Fruit fly (Drosophila melanogaster): ENCODE measurements around the gene jvl.
A peak's percentile ranks its signal among the peaks of the same experiment; 100 is the strongest.

Gene jvl

dm6 chr3R:14737894-14738860 is 3.2 kb upstream of the jvl start (continued):
- TF ChIP-seq CG6272 (GFP tag; IDR thresholded peaks at IDR 0.05) (peak; percentile 90), CG17361 (GFP tag; IDR thresholded peaks at IDR 0.05) (peak; percentile 93), sc (optimal IDR thresholded peaks at IDR 0.05) (no peak), sc (GFP tag; optimal IDR thresholded peaks at IDR 0.05) (peak; percentile 89), CG2129 (GFP tag; IDR thresholded peaks at IDR 0.05; ENCODE audit: partially characterized antibody) (no peak), salm (tag; optimal IDR thresholded peaks at IDR 0.05) (peak; percentile 89), CG3995 (GFP tag; optimal IDR thresholded peaks at IDR 0.05) (peak; percentile 46), az2 (GFP tag; optimal IDR thresholded peaks at IDR 0.05) (peak; percentile 95), Opbp (GFP tag; IDR thresholded peaks at IDR 0.05; ENCODE audit: partially characterized antibody) (no peak), stc (GFP tag; IDR thresholded peaks at IDR 0.05) (peak; percentile 90), fu2 (GFP tag; optimal IDR thresholded peaks at IDR 0.05) (peak; percentile 80), Camta (GFP tag; optimal IDR thresholded peaks at IDR 0.05) (peak; percentile 94), Hr39 (optimal IDR thresholded peaks at IDR 0.05) (no peak), Myb (GFP tag; optimal IDR thresholded peaks at IDR 0.05) (peak; percentile 69), BtbVII (GFP tag; optimal IDR thresholded peaks at IDR 0.05) (peak; percentile 89), Fer2 (tag; optimal IDR thresholded peaks at IDR 0.05) (peak; percentile 74), kni (GFP tag; optimal IDR thresholded peaks at IDR 0.05) (peak; percentile 21), lab (GFP tag; optimal IDR thresholded peaks at IDR 0.05) (peak; percentile 95), CG9437 (GFP tag; optimal IDR thresholded peaks at IDR 0.05) (peak; percentile 83), esg (GFP tag; conservative IDR thresholded peaks at IDR 0.05) (peak; percentile 95), GATAe (GFP tag; conservative IDR thresholded peaks at IDR 0.05) (peak; percentile 76), Rfx (GFP tag; IDR thresholded peaks at IDR 0.05) (peak; percentile 97), Bgb (GFP tag; IDR thresholded peaks at IDR 0.05; ENCODE audit: partially characterized antibody) (peak; percentile 42; the same call in 1 of the 2 replicates), al (GFP tag; IDR thresholded peaks at IDR 0.05) (peak; percentile 92), gce (GFP tag; IDR thresholded peaks at IDR 0.05) (peak; percentile 91), ssp (GFP tag; IDR thresholded peaks at IDR 0.05) (peak; percentile 88), gfzf (GFP tag; optimal IDR thresholded peaks at IDR 0.05) (no peak), kay (GFP tag; optimal IDR thresholded peaks at IDR 0.05) (peak; percentile 94), scrt (GFP tag; optimal IDR thresholded peaks at IDR 0.05) (peak; percentile 87), Adf1 (GFP tag; IDR thresholded peaks at IDR 0.05) (peak; percentile 59), slp2 (GFP tag; optimal IDR thresholded peaks at IDR 0.05) (peak; percentile 92), CG15514 (GFP tag; optimal IDR thresholded peaks at IDR 0.05) (peak; percentile 89), CG12104 (GFP tag; optimal IDR thresholded peaks at IDR 0.05) (peak; percentile 90), ken (GFP tag; IDR thresholded peaks at IDR 0.05) (peak; percentile 95), lilli (GFP tag; optimal IDR thresholded peaks at IDR 0.05) (peak; percentile 95), CG6765 (GFP tag; optimal IDR thresholded peaks at IDR 0.05) (peak; percentile 69), CTCF (GFP tag; optimal IDR thresholded peaks at IDR 0.05) (peak; percentile 58), CG9797 (GFP tag; optimal IDR thresholded peaks at IDR 0.05) (no peak), CG14710 (tag; optimal IDR thresholded peaks at IDR 0.05) (peak; percentile 91), insv (GFP tag; optimal IDR thresholded peaks at IDR 0.05) (peak in 1 of 2 experiments; percentile 42), pfk (GFP tag; optimal IDR thresholded peaks at IDR 0.05) (no peak), sisA (GFP tag; IDR thresholded peaks at IDR 0.05) (peak; percentile 95), ap (GFP tag; IDR thresholded peaks at IDR 0.05) (peak; percentile 87), CG6175 (GFP tag; IDR thresholded peaks at IDR 0.05) (peak; percentile 92), Atf3 (GFP tag; optimal IDR thresholded peaks at IDR 0.05) (peak; percentile 92), Oli (tag; optimal IDR thresholded peaks at IDR 0.05) (peak; percentile 95), Kr (GFP tag; optimal IDR thresholded peaks at IDR 0.05) (no peak), D19B (GFP tag; optimal IDR thresholded peaks at IDR 0.05) (peak; percentile 83), fru (optimal IDR thresholded peaks at IDR 0.05) (no peak), CG2116 (GFP tag; optimal IDR thresholded peaks at IDR 0.05) (peak; percentile 69)

Measured in whole organism, embryonic.